Fruit fly (Drosophila melanogaster) whole organism, embryonic: ENCODE measurements around the gene CG6443.

ENCODE experiments used
- Aef1 ChIP-seq: fragments of 200-800 bp; sonication (Bioruptor generic); IDR thresholded peaks from 3 replicates; pipeline ENCODE4 v1.3.6; 2022; ENCODE audit warnings: missing biosample characterization, missing genetic modification characterization
- CG10267 ChIP-seq: fragments of 200-800 bp; sonication (Bioruptor generic); optimal IDR thresholded peaks from 2 replicates; lab custom pipeline; 2018; ENCODE audit warnings: missing biosample characterization, mild to moderate bottlenecking, missing genetic modification characterization, moderate library complexity
- CG10959 ChIP-seq: fragments of 200-800 bp; sonication (Bioruptor generic); IDR thresholded peaks from 2 replicates; pipeline ENCODE4 v1.3.6; 2022; ENCODE audit warnings: missing biosample characterization, missing genetic modification characterization
- CG11695 ChIP-seq: fragments of 200-800 bp; sonication (Bioruptor generic); IDR thresholded peaks from 3 replicates; pipeline ENCODE4 v1.3.6; 2022; ENCODE audit warnings: missing biosample characterization, missing genetic modification characterization
- CG12155 ChIP-seq: fragments of 200-800 bp; sonication (Bioruptor generic); optimal IDR thresholded peaks from 3 replicates; lab custom pipeline; 2016; ENCODE audit warnings: missing biosample characterization, missing genetic modification characterization
- CG12299 ChIP-seq: fragments of 200-800 bp; sonication (Bioruptor generic); optimal IDR thresholded peaks from 2 replicates; lab custom pipeline; 2018; ENCODE audit warnings: missing biosample characterization, mild to moderate bottlenecking, missing genetic modification characterization
- CG12744 ChIP-seq: fragments of 200-800 bp; sonication (Bioruptor generic); optimal IDR thresholded peaks from 2 replicates; lab custom pipeline; 2016; ENCODE audit warnings: missing biosample characterization, missing genetic modification characterization
- CG12942 ChIP-seq: fragments of 200-800 bp; sonication (Bioruptor generic); optimal IDR thresholded peaks from 3 replicates; lab custom pipeline; 2016; ENCODE audit warnings: missing biosample characterization, missing genetic modification characterization
- CG14441 ChIP-seq: fragments of 200-800 bp; sonication (Bioruptor generic); IDR thresholded peaks from 2 replicates; pipeline ENCODE4 v1.3.6; 2022; ENCODE audit warnings: missing biosample characterization, missing genetic modification characterization
- CG15269 ChIP-seq: fragments of 200-800 bp; sonication (Bioruptor generic); optimal IDR thresholded peaks from 2 replicates; lab custom pipeline; 2018; ENCODE audit warnings: missing biosample characterization, mild to moderate bottlenecking, missing genetic modification characterization, moderate library complexity
- CG15601 ChIP-seq: fragments of 200-800 bp; sonication (Bioruptor generic); optimal IDR thresholded peaks from 3 replicates; lab custom pipeline; 2019; ENCODE audit warnings: missing biosample characterization, mild to moderate bottlenecking, missing genetic modification characterization, moderate library complexity
- CG1602 ChIP-seq: fragments of 200-800 bp; sonication (Bioruptor generic); optimal IDR thresholded peaks from 3 replicates; lab custom pipeline; 2016; ENCODE audit warnings: missing biosample characterization, missing genetic modification characterization
- CG16779 ChIP-seq: fragments of 200-800 bp; sonication (Bioruptor generic); IDR thresholded peaks from 2 replicates; pipeline ENCODE4 v1.3.6; 2022; ENCODE audit warnings: missing biosample characterization, missing genetic modification characterization
- CG17186 ChIP-seq: fragments of 200-800 bp; sonication (Bioruptor generic); optimal IDR thresholded peaks from 3 replicates; lab custom pipeline; 2017; ENCODE audit warnings: missing biosample characterization, missing genetic modification reagents, missing genetic modification characterization
- CG17829 ChIP-seq: fragments of 200-800 bp; optimal IDR thresholded peaks from 2 replicates; lab custom pipeline; 2019; ENCODE audit warnings: missing biosample characterization, mild to moderate bottlenecking, missing genetic modification characterization, moderate library complexity
- CG17912 ChIP-seq: fragments of 200-800 bp; sonication (Bioruptor generic); optimal IDR thresholded peaks from 2 replicates; lab custom pipeline; 2018; ENCODE audit warnings: missing biosample characterization, mild to moderate bottlenecking, missing genetic modification characterization
- CG2116 ChIP-seq: fragments of 200-800 bp; sonication (Bioruptor generic); optimal IDR thresholded peaks from 3 replicates; lab custom pipeline; 2018; ENCODE audit warnings: missing biosample characterization, mild to moderate bottlenecking, missing genetic modification characterization
- CG2889 ChIP-seq: fragments of 200-800 bp; sonication (Bioruptor generic); IDR thresholded peaks from 3 replicates; pipeline ENCODE4 v1.3.6; 2022; ENCODE audit warnings: missing biosample characterization, missing genetic modification characterization
- CG30431 ChIP-seq: fragments of 200-800 bp; sonication (Bioruptor generic); optimal IDR thresholded peaks from 2 replicates; lab custom pipeline; 2017; ENCODE audit warnings: missing biosample characterization, missing genetic modification characterization
- CG32532 ChIP-seq: fragments of 200-800 bp; sonication (Bioruptor generic); IDR thresholded peaks from 2 replicates; pipeline ENCODE4 v1.3.6; 2022; ENCODE audit warnings: missing biosample characterization, missing genetic modification characterization
- CG4328 ChIP-seq: fragments of 200-800 bp; sonication (Bioruptor generic); optimal IDR thresholded peaks from 3 replicates; lab custom pipeline; 2017; ENCODE audit warnings: missing biosample characterization, missing genetic modification reagents, missing genetic modification characterization
- CG8089 ChIP-seq: fragments of 200-800 bp; sonication (Bioruptor generic); optimal IDR thresholded peaks from 3 replicates; lab custom pipeline; 2016; ENCODE audit warnings: missing biosample characterization, missing genetic modification characterization
- CG8944 ChIP-seq: fragments of 200-800 bp; sonication (Bioruptor generic); optimal IDR thresholded peaks from 3 replicates; lab custom pipeline; 2016; ENCODE audit warnings: missing biosample characterization, missing genetic modification characterization
- Dip3 ChIP-seq: fragments of 200-800 bp; sonication (Bioruptor generic); optimal IDR thresholded peaks from 3 replicates; lab custom pipeline; 2016; ENCODE audit warnings: missing biosample characterization, missing genetic modification characterization
- Fer1 ChIP-seq: fragments of 200-800 bp; sonication (Bioruptor generic); optimal IDR thresholded peaks from 2 replicates; lab custom pipeline; 2017; ENCODE audit warnings: missing biosample characterization, mild to moderate bottlenecking, missing genetic modification characterization
- Hr39 ChIP-seq: fragments of >200 bp; optimal IDR thresholded peaks from 2 replicates; lab custom pipeline; 2017
- Lhr ChIP-seq: fragments of 200-800 bp; sonication (Bioruptor generic); optimal IDR thresholded peaks from 3 replicates; lab custom pipeline; 2017; ENCODE audit warnings: mild to moderate bottlenecking, missing biosample characterization, missing genetic modification reagents, missing genetic modification characterization
- MBD-R2 ChIP-seq: fragments of 200-800 bp; sonication (Bioruptor generic); IDR thresholded peaks from 2 replicates; pipeline ENCODE4 v1.3.6; 2022; ENCODE audit warnings: missing biosample characterization, missing genetic modification characterization
- Max ChIP-seq: fragments of 200-800 bp; sonication (Bioruptor generic); optimal IDR thresholded peaks from 2 replicates; lab custom pipeline; 2016; ENCODE audit warnings: missing biosample characterization, mild to moderate bottlenecking, missing genetic modification characterization
- Scr ChIP-seq: fragments of 200-800 bp; sonication (Bioruptor generic); IDR thresholded peaks from 2 replicates; pipeline ENCODE4 v1.3.6; 2022; ENCODE audit warnings: missing biosample characterization, missing genetic modification characterization; ENCODE audit not compliant: partially characterized antibody
- bbx ChIP-seq: fragments of 200-800 bp; sonication (Bioruptor generic); IDR thresholded peaks from 2 replicates; pipeline ENCODE4 v1.3.6; 2022; ENCODE audit warnings: missing biosample characterization, missing genetic modification characterization; ENCODE audit not compliant: partially characterized antibody
- croc ChIP-seq: fragments of 200-800 bp; sonication (Bioruptor generic); conservative IDR thresholded peaks from 3 replicates; pipeline ENCODE4 v1.3.6; 2022; ENCODE audit warnings: missing biosample characterization, missing genetic modification characterization
- ems ChIP-seq: fragments of 200-800 bp; sonication (Bioruptor generic); optimal IDR thresholded peaks from 3 replicates; lab custom pipeline; 2016; ENCODE audit warnings: missing biosample characterization, missing genetic modification characterization
- gro ChIP-seq: fragments of 200-800 bp; sonication (Bioruptor generic); optimal IDR thresholded peaks from 2 replicates; lab custom pipeline; 2016; ENCODE audit warnings: missing biosample characterization, missing genetic modification characterization
- hbn ChIP-seq: fragments of 200-800 bp; sonication (Bioruptor generic); IDR thresholded peaks from 2 replicates; pipeline ENCODE4 v1.3.6; 2022; ENCODE audit warnings: missing biosample characterization, missing genetic modification characterization; ENCODE audit not compliant: partially characterized antibody
- klu ChIP-seq: fragments of 200-800 bp; sonication (Bioruptor generic); IDR thresholded peaks from 2 replicates; pipeline ENCODE4 v1.3.6; 2022; ENCODE audit warnings: missing biosample characterization, missing genetic modification characterization
- kni ChIP-seq: fragments of 200-800 bp; sonication (Bioruptor generic); optimal IDR thresholded peaks from 3 replicates; lab custom pipeline; 2017; ENCODE audit warnings: mild to moderate bottlenecking, missing biosample characterization, missing genetic modification reagents, missing genetic modification characterization
- knrl ChIP-seq: fragments of 200-800 bp; sonication (Bioruptor generic); IDR thresholded peaks from 3 replicates; pipeline ENCODE4 v1.3.6; 2022; ENCODE audit warnings: missing biosample characterization, missing genetic modification characterization; ENCODE audit not compliant: partially characterized antibody
- lmd ChIP-seq: fragments of 200-800 bp; sonication (Bioruptor generic); IDR thresholded peaks from 2 replicates; pipeline ENCODE4 v1.3.6; 2022; ENCODE audit warnings: missing biosample characterization, missing genetic modification characterization
- mam ChIP-seq: fragments of 200-800 bp; sonication (Bioruptor generic); optimal IDR thresholded peaks from 3 replicates; lab custom pipeline; 2016; ENCODE audit warnings: missing biosample characterization, missing genetic modification characterization
- p53 ChIP-seq: fragments of 200-800 bp; sonication (Bioruptor generic); optimal IDR thresholded peaks from 2 replicates; lab custom pipeline; 2016; ENCODE audit warnings: missing biosample characterization, missing genetic modification characterization
- phol ChIP-seq: fragments of 200-800 bp; sonication (Bioruptor generic); optimal IDR thresholded peaks from 3 replicates; lab custom pipeline; 2018; ENCODE audit warnings: missing biosample characterization, mild to moderate bottlenecking, missing genetic modification characterization, moderate library complexity
- row ChIP-seq: fragments of 200-800 bp; sonication (Bioruptor generic); IDR thresholded peaks from 3 replicates; pipeline ENCODE4 v1.3.6; 2022; ENCODE audit warnings: missing biosample characterization, missing genetic modification characterization
- scrt ChIP-seq: fragments of 200-800 bp; sonication (Bioruptor generic); optimal IDR thresholded peaks from 2 replicates; lab custom pipeline; 2018; ENCODE audit warnings: missing biosample characterization, mild to moderate bottlenecking, missing genetic modification characterization, moderate library complexity
- shn ChIP-seq: fragments of 200-800 bp; sonication (Bioruptor generic); optimal IDR thresholded peaks from 3 replicates; lab custom pipeline; 2016; ENCODE audit warnings: missing biosample characterization, missing genetic modification characterization
- stwl ChIP-seq: fragments of 200-800 bp; sonication (Bioruptor generic); optimal IDR thresholded peaks from 3 replicates; lab custom pipeline; 2018; ENCODE audit warnings: missing biosample characterization, mild to moderate bottlenecking, missing genetic modification characterization, moderate library complexity
- tgo ChIP-seq: fragments of 200-800 bp; sonication (Bioruptor generic); IDR thresholded peaks from 3 replicates; pipeline ENCODE4 v1.3.6; 2022; ENCODE audit warnings: missing biosample characterization, missing genetic modification characterization
- trem ChIP-seq: fragments of 200-800 bp; optimal IDR thresholded peaks from 3 replicates; lab custom pipeline; 2019; ENCODE audit warnings: missing biosample characterization, mild to moderate bottlenecking, missing genetic modification characterization, moderate library complexity
- unc-4 ChIP-seq: fragments of 200-800 bp; sonication (Bioruptor generic); IDR thresholded peaks from 2 replicates; pipeline ENCODE4 v1.3.6; 2022; ENCODE audit warnings: missing biosample characterization, missing genetic modification characterization; ENCODE audit not compliant: partially characterized antibody
- wdn ChIP-seq: fragments of 200-800 bp; sonication (Bioruptor generic); IDR thresholded peaks from 2 replicates; pipeline ENCODE4 v1.3.6; 2022; ENCODE audit warnings: missing biosample characterization, missing genetic modification characterization
- zen2 ChIP-seq: fragments of 200-800 bp; sonication (Bioruptor generic); IDR thresholded peaks from 3 replicates; pipeline ENCODE4 v1.3.6; 2022; ENCODE audit warnings: missing biosample characterization, missing genetic modification characterization; ENCODE audit not compliant: partially characterized antibody
- zfh2 ChIP-seq: fragments of 200-800 bp; sonication (Bioruptor generic); optimal IDR thresholded peaks from 2 replicates; lab custom pipeline; 2016; ENCODE audit warnings: missing biosample characterization, missing genetic modification characterization

CG6443 gene

DNA sequence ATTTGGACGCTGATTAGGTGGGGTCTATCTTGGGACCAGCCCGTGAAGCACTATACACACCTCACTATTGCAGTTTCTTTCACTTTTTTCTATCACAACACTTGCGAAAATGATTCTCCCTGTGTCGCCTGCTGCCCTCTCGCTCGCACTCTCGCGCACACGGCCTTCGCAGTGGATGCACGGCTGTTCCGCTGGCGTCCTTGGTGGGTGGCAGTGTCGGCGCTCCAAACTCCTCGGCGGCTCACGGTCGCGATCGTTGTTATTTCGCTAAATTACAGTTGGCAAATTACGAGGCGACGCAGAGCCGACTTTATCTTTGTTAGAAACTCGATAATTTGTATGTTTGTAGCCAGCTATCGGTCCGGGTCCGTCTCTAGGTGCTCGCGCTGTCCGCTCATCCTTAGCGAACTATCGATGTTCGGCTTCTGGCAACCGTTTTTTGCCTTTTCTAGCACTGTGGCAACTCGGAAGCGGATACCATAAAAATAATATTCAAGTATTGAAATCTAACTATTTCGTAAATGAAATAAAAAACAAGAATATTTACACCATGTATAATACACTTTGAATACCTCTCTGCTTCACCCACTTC is 38.9 kb downstream of the CG6443 start, which contains the start of gene Ubc2 (continued):
- TF ChIP-seq knrl (GFP tag; lab: Robert Waterston, UW) = peak; percentile 83
- TF ChIP-seq Scr = peak; percentile 84
- peak; percentile 31 for TF ChIP-seq gro (GFP tag; lab: Kevin White, UChicago)
- peak; percentile 19 for TF ChIP-seq zfh2 (GFP tag; lab: Kevin White, UChicago)
- TF ChIP-seq croc = no peak
- peak; percentile 15 for TF ChIP-seq Dip3 (GFP tag; lab: Kevin White, UChicago)
- peak; percentile 48 for TF ChIP-seq Lhr (GFP tag; lab: Kevin White, UChicago)
- no peak for TF ChIP-seq CG15601
- TF ChIP-seq CG10959 (GFP tag; lab: Robert Waterston, UW) = no peak
- no peak for TF ChIP-seq CG8089
- no peak for TF ChIP-seq CG11695 (GFP tag; lab: Robert Waterston, UW)
- peak; percentile 95 for TF ChIP-seq stwl (tag; lab: Kevin White, UChicago)
- peak; percentile 49 for TF ChIP-seq CG32532
- peak; percentile 82 for TF ChIP-seq unc-4 (GFP tag; lab: Robert Waterston, UW)
- no peak for TF ChIP-seq ems (GFP tag; lab: Kevin White, UChicago)
- no peak for TF ChIP-seq Hr39
- TF ChIP-seq bbx (GFP tag; lab: Robert Waterston, UW) = peak; percentile 79
- TF ChIP-seq trem (tag; lab: Kevin White, UChicago) = peak; percentile 47
- TF ChIP-seq CG17829 (tag; lab: Kevin White, UChicago) = peak; percentile 43
- peak; percentile 78 for TF ChIP-seq CG17186 (GFP tag; lab: Kevin White, UChicago)
- peak; percentile 90 for TF ChIP-seq CG2116
- TF ChIP-seq row (GFP tag; lab: Robert Waterston, UW) = peak; percentile 57
- no peak for TF ChIP-seq wdn (GFP tag; lab: Robert Waterston, UW)
- peak; percentile 93 for TF ChIP-seq MBD-R2
- no peak for TF ChIP-seq CG12942 (GFP tag; lab: Kevin White, UChicago)
- peak; percentile 43 for TF ChIP-seq mam (GFP tag; lab: Kevin White, UChicago)
- peak; percentile 4 for TF ChIP-seq CG12744 (GFP tag; lab: Kevin White, UChicago)
- TF ChIP-seq CG14441 = 0 out of 2 replicates have a peak, but pooled peaks have one; percentile 24
- TF ChIP-seq klu (GFP tag; lab: Robert Waterston, UW) = no peak
- peak; percentile 15 for TF ChIP-seq CG12155 (GFP tag; lab: Kevin White, UChicago)
- no peak for TF ChIP-seq CG15269

DNA sequence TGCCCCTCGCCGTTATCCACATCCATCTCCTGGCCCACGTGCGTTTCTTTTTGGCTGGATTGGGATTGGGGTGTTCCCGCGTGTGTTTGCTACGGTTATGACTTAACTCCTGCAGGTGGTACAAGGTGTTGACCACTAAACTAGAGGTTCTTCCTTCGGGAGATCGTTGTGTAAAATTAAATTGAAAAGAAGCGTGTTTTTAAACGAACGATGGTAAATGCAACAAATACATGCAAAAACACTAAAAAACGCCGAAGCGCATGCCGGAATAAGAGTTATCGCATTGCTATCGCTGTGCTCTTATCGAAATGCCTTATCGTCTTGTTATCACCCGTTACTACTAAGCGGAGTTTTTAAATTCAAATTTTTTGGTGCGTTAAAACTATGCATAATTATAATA is 40.9 kb downstream of the CG6443 start, which contains the start of gene CG6724:
CG6724 (minus strand) TSS at position 245 of the 400 bp plus-strand sequence.
- no peak for TF ChIP-seq CG1602 (GFP tag; lab: Kevin White, UChicago)
- TF ChIP-seq zen2 (GFP tag; lab: Robert Waterston, UW) = 0 out of 3 replicates have a peak, but pooled peaks have one; percentile 46
- no peak for TF ChIP-seq CG8944
- no peak for TF ChIP-seq Fer1 (GFP tag; lab: Kevin White, UChicago)
- TF ChIP-seq CG30431 = no peak
- no peak for TF ChIP-seq p53 (GFP tag; lab: Kevin White, UChicago)
- TF ChIP-seq CG10267 = peak; percentile 37
- no peak for TF ChIP-seq CG4328 (GFP tag; lab: Kevin White, UChicago)
- no peak for TF ChIP-seq CG12299
- TF ChIP-seq hbn = peak; percentile 39; the same call in 1 of the 2 replicates
- TF ChIP-seq shn = no peak
- no peak for TF ChIP-seq kni (GFP tag; lab: Kevin White, UChicago)
- no peak for TF ChIP-seq lmd (GFP tag; lab: Robert Waterston, UW)
- TF ChIP-seq phol (tag; lab: Kevin White, UChicago) = peak; percentile 7
- TF ChIP-seq CG16779 (GFP tag; lab: Robert Waterston, UW) = no peak
- TF ChIP-seq scrt (GFP tag; lab: Kevin White, UChicago) = peak; percentile 56
- no peak for TF ChIP-seq CG17912
- no peak for TF ChIP-seq Aef1 (GFP tag; lab: Robert Waterston, UW)
- peak; percentile 68 for TF ChIP-seq Scr
- TF ChIP-seq CG2889 (GFP tag; lab: Robert Waterston, UW) = no peak
- peak; percentile 25 for TF ChIP-seq Max (GFP tag; lab: Kevin White, UChicago)
- no peak for TF ChIP-seq tgo (GFP tag; lab: Robert Waterston, UW)
